Worm (Caenorhabditis elegans): Measurements from ENCODE around the gene epg-5.
A peak's percentile ranks its signal among the peaks of the same experiment; 100 is the strongest.

epg-5 gene

DNA sequence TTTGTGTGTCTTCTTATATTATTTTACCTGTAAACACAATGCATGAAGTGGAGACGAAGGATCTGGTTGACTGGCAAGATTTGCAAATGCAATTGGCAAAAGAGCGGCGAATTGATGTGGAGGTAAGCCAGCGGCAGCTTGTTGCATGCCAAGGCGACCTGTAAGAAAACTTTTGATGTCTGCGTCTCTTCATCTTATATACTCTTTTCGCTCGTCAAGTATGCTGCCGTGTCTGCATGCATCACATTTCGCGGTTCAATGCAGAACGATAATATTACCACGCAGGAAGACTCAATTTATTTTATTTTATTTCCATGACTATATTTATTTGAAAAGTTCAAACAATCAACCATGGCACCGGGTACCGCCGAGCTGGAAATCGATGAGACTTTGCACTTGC is 8.2 kb downstream of the epg-5 start, which contains the start of gene vps-33.2 (continued):
- TF ChIP-seq hmg-11 (tag; optimal IDR thresholded peaks at IDR 0.05) = peak; percentile 80
- TF ChIP-seq egl-5 (tag; optimal IDR thresholded peaks at IDR 0.05) = no peak
- TF ChIP-seq egl-27 (tag; optimal IDR thresholded peaks at IDR 0.05) = no peak

ce11 chrII:6598050-6598449 is 11.1 kb downstream of the epg-5 start, which contains the start of gene dnj-8:
Gene dnj-8 (minus strand): TSS chrII:6598080.
- TF ChIP-seq lin-39 (tag; optimal IDR thresholded peaks at IDR 0.05) (peak; percentile 66), nhr-12 (tag; optimal IDR thresholded peaks at IDR 0.05) (no peak), nhr-11 (tag; optimal IDR thresholded peaks at IDR 0.05) (no peak), nhr-67 (tag; optimal IDR thresholded peaks at IDR 0.05) (no peak), mml-1 (tag; optimal IDR thresholded peaks at IDR 0.05) (no peak), zag-1 (tag; optimal IDR thresholded peaks at IDR 0.05) (no peak), unc-62 (GFP tag; optimal IDR thresholded peaks at IDR 0.05) (no peak), lin-15B (tag; optimal IDR thresholded peaks at IDR 0.05) (peak; percentile 23), nhr-43 (tag; optimal IDR thresholded peaks at IDR 0.05; ENCODE audit: poor library complexity, severe bottlenecking) (no peak), egl-5 (tag; optimal IDR thresholded peaks at IDR 0.05) (no peak), unc-39 (tag; optimal IDR thresholded peaks at IDR 0.05) (no peak), lsy-12 (tag; optimal IDR thresholded peaks at IDR 0.05) (no peak), ZK546.5 (tag; optimal IDR thresholded peaks at IDR 0.05) (no peak), nhr-28 (tag; optimal IDR thresholded peaks at IDR 0.05) (no peak), ztf-4 (tag; optimal IDR thresholded peaks at IDR 0.05) (no peak), elt-2 (tag; optimal IDR thresholded peaks at IDR 0.05) (no peak), mdl-1 (tag; optimal IDR thresholded peaks at IDR 0.05) (no peak), nhr-23 (tag; optimal IDR thresholded peaks at IDR 0.05) (no peak), nhr-76 (tag; optimal IDR thresholded peaks at IDR 0.05) (no peak), fkh-10 (GFP tag; optimal IDR thresholded peaks at IDR 0.05) (no peak), aly-2 (tag; optimal IDR thresholded peaks at IDR 0.05) (no peak), nfya-1 (tag; optimal IDR thresholded peaks at IDR 0.05; ENCODE audit: insufficient read depth) (peak; percentile 60), skn-1 (tag; optimal IDR thresholded peaks at IDR 0.05) (no peak), nhr-25 (tag; optimal IDR thresholded peaks at IDR 0.05) (no peak), ztf-11 (tag; optimal IDR thresholded peaks at IDR 0.05) (no peak), nhr-237 (tag; optimal IDR thresholded peaks at IDR 0.05) (no peak), eor-1 (tag; optimal IDR thresholded peaks at IDR 0.05) (no peak), fkh-2 (tag; optimal IDR thresholded peaks at IDR 0.05) (no peak), egl-27 (tag; optimal IDR thresholded peaks at IDR 0.05) (no peak), R02D3.7 (tag; optimal IDR thresholded peaks at IDR 0.05) (no peak), ama-1 (optimal IDR thresholded peaks at IDR 0.05) (peak; percentile 6), pha-4 (tag; optimal IDR thresholded peaks at IDR 0.05) (peak; percentile 25), fos-1 (tag; optimal IDR thresholded peaks at IDR 0.05) (no peak), ceh-28 (tag; optimal IDR thresholded peaks at IDR 0.05) (no peak), ceh-16 (tag; optimal IDR thresholded peaks at IDR 0.05) (no peak), hmg-11 (tag; optimal IDR thresholded peaks at IDR 0.05) (no peak), pqm-1 (tag; optimal IDR thresholded peaks at IDR 0.05) (no peak), tbx-2 (tag; optimal IDR thresholded peaks at IDR 0.05) (no peak)

DNA sequence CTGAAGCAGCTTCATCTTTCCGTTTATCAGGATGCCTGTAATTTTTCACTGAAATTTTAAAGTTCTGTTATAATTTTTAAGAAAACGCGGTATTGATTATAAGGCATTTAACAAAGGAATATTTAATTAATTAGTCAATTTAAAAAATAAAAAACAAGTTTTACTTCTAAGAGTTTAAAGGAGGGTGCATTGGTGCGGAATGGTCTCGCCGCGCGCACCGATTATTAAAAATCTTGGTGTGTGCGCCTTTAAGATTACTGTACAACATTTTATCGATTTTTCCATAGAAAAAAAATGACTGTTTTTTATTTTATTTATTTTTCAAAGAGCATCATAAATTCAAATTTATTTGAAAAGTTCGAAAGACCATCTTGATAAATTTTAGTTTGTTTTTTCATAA is 11.7 kb downstream of the epg-5 start:
- TF ChIP-seq fos-1 (tag; optimal IDR thresholded peaks at IDR 0.05) = no peak

ce11 chrII:6594151-6594550 is 15.0 kb downstream of the epg-5 start, which contains the start of gene aipr-1:
Gene aipr-1 (minus strand): TSS chrII:6594251.
- no peak for TF ChIP-seq zag-1 (tag; optimal IDR thresholded peaks at IDR 0.05)
- no peak for TF ChIP-seq nhr-76 (tag; optimal IDR thresholded peaks at IDR 0.05)
- TF ChIP-seq eor-1 (tag; optimal IDR thresholded peaks at IDR 0.05) = no peak
- no peak for TF ChIP-seq nhr-43 (tag; optimal IDR thresholded peaks at IDR 0.05; ENCODE audit: poor library complexity, severe bottlenecking)
- no peak for TF ChIP-seq R02D3.7 (tag; optimal IDR thresholded peaks at IDR 0.05)
- TF ChIP-seq aly-2 (tag; optimal IDR thresholded peaks at IDR 0.05) = no peak
- TF ChIP-seq nhr-77 (tag; optimal IDR thresholded peaks at IDR 0.05) = no peak
- TF ChIP-seq sea-2 (GFP tag; optimal IDR thresholded peaks at IDR 0.05) = no peak
- TF ChIP-seq lin-15B (tag; optimal IDR thresholded peaks at IDR 0.05) = no peak
- no peak for TF ChIP-seq elt-1 (tag; optimal IDR thresholded peaks at IDR 0.05)
- TF ChIP-seq ceh-28 (tag; optimal IDR thresholded peaks at IDR 0.05) = no peak
- no peak for TF ChIP-seq fkh-10 (GFP tag; optimal IDR thresholded peaks at IDR 0.05)
- TF ChIP-seq fos-1 (tag; optimal IDR thresholded peaks at IDR 0.05) = no peak
- TF ChIP-seq elt-2 (tag; optimal IDR thresholded peaks at IDR 0.05) = no peak
- no peak for TF ChIP-seq mdl-1 (tag; optimal IDR thresholded peaks at IDR 0.05)
- no peak for TF ChIP-seq jun-1 (tag; optimal IDR thresholded peaks at IDR 0.05)
- TF ChIP-seq unc-62 (GFP tag; optimal IDR thresholded peaks at IDR 0.05) = no peak
